Fruit fly (Drosophila melanogaster) whole organism, pupa: ENCODE results near the gene Ir67b.

ENCODE experiments used
- CG10348 ChIP-seq: fragments of 200-800 bp; sonication (Bioruptor generic); IDR thresholded peaks from 2 replicates; pipeline ENCODE4 v1.3.6; 2022; ENCODE audit warnings: missing biosample characterization, missing genetic modification characterization
- CG12605 ChIP-seq: fragments of 200-800 bp; sonication (Bioruptor generic); IDR thresholded peaks from 2 replicates; pipeline ENCODE4 v1.3.6; 2022; ENCODE audit warnings: missing biosample characterization, missing genetic modification characterization
- CG13204 ChIP-seq: fragments of 200-800 bp; sonication (Bioruptor generic); optimal IDR thresholded peaks from 2 replicates; lab custom pipeline; 2018; ENCODE audit warnings: missing biosample characterization, mild to moderate bottlenecking, missing genetic modification characterization, moderate library complexity
- CG14655 ChIP-seq: fragments of 200-800 bp; sonication (Bioruptor generic); optimal IDR thresholded peaks from 3 replicates; lab custom pipeline; 2017; ENCODE audit warnings: mild to moderate bottlenecking, missing biosample characterization, missing genetic modification reagents, missing genetic modification characterization
- CG15710 ChIP-seq: fragments of 200-800 bp; sonication (Bioruptor generic); optimal IDR thresholded peaks from 2 replicates; lab custom pipeline; 2018; ENCODE audit warnings: missing biosample characterization, mild to moderate bottlenecking, missing genetic modification characterization, moderate library complexity
- CG17806 ChIP-seq: fragments of 200-800 bp; sonication (Bioruptor generic); optimal IDR thresholded peaks from 2 replicates; lab custom pipeline; 2018; ENCODE audit warnings: missing biosample characterization, mild to moderate bottlenecking, missing genetic modification characterization, moderate library complexity
- CG32121 ChIP-seq: fragments of 200-800 bp; sonication (Bioruptor generic); IDR thresholded peaks from 2 replicates; pipeline ENCODE4 v1.3.6; 2022; ENCODE audit warnings: missing biosample characterization, missing genetic modification characterization
- CG34367 ChIP-seq: fragments of 200-800 bp; sonication (Bioruptor generic); optimal IDR thresholded peaks from 2 replicates; lab custom pipeline; 2018; ENCODE audit warnings: missing biosample characterization, mild to moderate bottlenecking, missing genetic modification characterization
- CG4496 ChIP-seq: fragments of 200-800 bp; sonication (Bioruptor generic); IDR thresholded peaks from 3 replicates; pipeline ENCODE4 v1.3.6; 2022; ENCODE audit warnings: missing biosample characterization, missing genetic modification characterization
- CG8159 ChIP-seq: fragments of 200-800 bp; sonication (Bioruptor generic); optimal IDR thresholded peaks from 3 replicates; lab custom pipeline; 2018; ENCODE audit warnings: missing biosample characterization, mild to moderate bottlenecking, missing genetic modification characterization, moderate library complexity
- CG8301 ChIP-seq: fragments of 200-800 bp; sonication (Bioruptor generic); optimal IDR thresholded peaks from 2 replicates; lab custom pipeline; 2018; ENCODE audit warnings: missing biosample characterization, mild to moderate bottlenecking, missing genetic modification characterization
- CG9948 ChIP-seq: fragments of 200-800 bp; sonication (Bioruptor generic); optimal IDR thresholded peaks from 2 replicates; lab custom pipeline; 2018; ENCODE audit warnings: missing biosample characterization, mild to moderate bottlenecking, missing genetic modification characterization, moderate library complexity
- D1 ChIP-seq: fragments of 200-800 bp; sonication (Bioruptor generic); optimal IDR thresholded peaks from 2 replicates; lab custom pipeline; 2018; ENCODE audit warnings: missing biosample characterization, mild to moderate bottlenecking, missing genetic modification characterization, moderate library complexity
- EcR ChIP-seq: fragments of 200-800 bp; sonication (Bioruptor generic); optimal IDR thresholded peaks from 3 replicates; lab custom pipeline; 2019; ENCODE audit warnings: missing biosample characterization, missing genetic modification characterization, mild to moderate bottlenecking, moderate library complexity, missing genetic modification reagents
- Ets98B ChIP-seq: fragments of 200-800 bp; sonication (Bioruptor generic); IDR thresholded peaks from 2 replicates; pipeline ENCODE4 v1.3.6; 2022; ENCODE audit warnings: missing biosample characterization, missing genetic modification characterization
- Pif1A ChIP-seq: fragments of 200-800 bp; sonication (Bioruptor generic); optimal IDR thresholded peaks from 3 replicates; lab custom pipeline; 2016; ENCODE audit warnings: missing biosample characterization, missing genetic modification characterization
- Pif1B ChIP-seq: fragments of 200-800 bp; sonication (Bioruptor generic); optimal IDR thresholded peaks from 3 replicates; lab custom pipeline; 2016; ENCODE audit warnings: missing biosample characterization, missing genetic modification characterization
- Snoo ChIP-seq: fragments of 200-800 bp; sonication (Bioruptor generic); optimal IDR thresholded peaks from 3 replicates; lab custom pipeline; 2017; ENCODE audit warnings: missing biosample characterization, mild to moderate bottlenecking, missing genetic modification characterization, inconsistent platforms
- fd96Ca ChIP-seq: fragments of 200-800 bp; sonication (Bioruptor generic); IDR thresholded peaks from 3 replicates; pipeline ENCODE4 v1.3.6; 2022; ENCODE audit warnings: missing biosample characterization, missing genetic modification characterization
- gl ChIP-seq: fragments of 200-800 bp; sonication (Bioruptor generic); optimal IDR thresholded peaks from 2 replicates; lab custom pipeline; 2018; ENCODE audit warnings: missing biosample characterization, mild to moderate bottlenecking, missing genetic modification characterization
- rn ChIP-seq: fragments of 200-800 bp; sonication (Bioruptor generic); IDR thresholded peaks from 2 replicates; pipeline ENCODE4 v1.3.6; 2022; ENCODE audit warnings: missing biosample characterization, missing genetic modification characterization

Ir67b gene

DNA sequence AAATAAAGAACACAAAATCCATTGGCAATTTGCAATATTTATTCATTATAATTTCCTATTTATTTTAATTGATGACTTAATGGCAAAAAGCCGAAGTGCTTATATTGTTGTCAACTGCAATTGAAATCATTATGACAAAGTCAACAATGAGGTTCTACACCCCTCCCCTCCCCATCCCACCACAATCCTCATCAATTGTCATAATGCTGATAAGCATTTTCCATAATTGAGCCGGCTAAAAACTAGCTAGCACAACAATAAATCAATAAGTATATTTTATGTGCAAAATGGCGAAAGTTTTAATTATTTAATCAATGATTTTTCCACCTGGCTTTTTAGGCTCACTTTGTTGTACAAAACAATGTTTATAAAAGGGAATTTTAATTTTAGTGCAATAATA is 48.9 kb downstream of the Ir67b start:
- TF ChIP-seq D1 (tag; lab: Kevin White, UChicago) (no peak), fd96Ca (GFP tag; lab: Robert Waterston, UW) (no peak), Ets98B (GFP tag; lab: Robert Waterston, UW) (no peak), CG8301 (tag; lab: Kevin White, UChicago) (no peak), CG34367 (tag; lab: Kevin White, UChicago) (no peak), EcR (GFP tag; lab: Kevin White, UChicago) (no peak), CG4496 (GFP tag; lab: Robert Waterston, UW) (no peak), Pif1A (GFP tag; lab: Kevin White, UChicago) (no peak)

DNA sequence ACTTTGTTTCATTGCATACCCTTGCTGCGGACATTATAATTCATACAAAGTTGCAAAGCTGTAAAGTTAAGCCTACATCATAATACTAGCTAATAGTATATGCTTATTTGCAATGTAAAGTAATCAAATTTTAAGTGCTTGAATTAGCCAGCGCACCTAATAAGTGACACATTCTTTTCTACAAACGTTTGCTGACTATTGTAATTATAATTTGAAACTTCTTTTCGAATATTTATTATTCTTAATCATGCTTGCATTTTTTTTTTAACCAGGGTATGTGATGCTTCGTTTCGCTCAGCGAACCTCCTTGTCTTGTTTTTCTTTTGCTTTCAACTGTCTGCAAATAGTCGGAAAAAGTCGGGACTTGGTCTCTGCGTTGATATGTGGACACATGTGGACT is 49.9 kb downstream of the Ir67b start:
- TF ChIP-seq fd96Ca (GFP tag; lab: Robert Waterston, UW) (no peak), CG4496 (GFP tag; lab: Robert Waterston, UW) (no peak), CG9948 (peak; percentile 3), CG14655 (GFP tag; lab: Kevin White, UChicago) (peak; percentile 33), CG8301 (tag; lab: Kevin White, UChicago) (peak; percentile 8)
- TF ChIP-seq, all 21 proteins: peak for 3

dm6 chr3L:10381275-10381674 is 50.5 kb downstream of the Ir67b start:
- TF ChIP-seq CG17806 (peak; percentile 59), Pif1B (GFP tag; lab: Kevin White, UChicago) (peak; percentile 28), rn (GFP tag; lab: Robert Waterston, UW) (0 out of 2 replicates have a peak, but pooled peaks have one; percentile 20), D1 (tag; lab: Kevin White, UChicago) (no peak), CG8159 (peak; percentile 76), CG9948 (peak; percentile 52), CG32121 (GFP tag; lab: Robert Waterston, UW) (peak; percentile 65; the same call in 1 of the 2 replicates), CG8301 (tag; lab: Kevin White, UChicago) (peak; percentile 63), Pif1A (GFP tag; lab: Kevin White, UChicago) (peak; percentile 33), EcR (GFP tag; lab: Kevin White, UChicago) (peak; percentile 80), fd96Ca (GFP tag; lab: Robert Waterston, UW) (no peak), CG34367 (tag; lab: Kevin White, UChicago) (peak; percentile 26), CG10348 (GFP tag; lab: Robert Waterston, UW) (peak; percentile 50; the same call in 1 of the 2 replicates), CG14655 (GFP tag; lab: Kevin White, UChicago) (peak; percentile 56), CG15710 (tag; lab: Kevin White, UChicago) (peak; percentile 70), CG13204 (no peak), gl (no peak), Ets98B (GFP tag; lab: Robert Waterston, UW) (peak; percentile 67; the same call in 1 of the 2 replicates), CG4496 (GFP tag; lab: Robert Waterston, UW) (peak; percentile 29; the same call in 2 of the 3 replicates), Snoo (tag; lab: Kevin White, UChicago) (peak; percentile 69), CG12605 (GFP tag; lab: Robert Waterston, UW) (peak; percentile 43; the same call in 1 of the 2 replicates)
